Fruit fly (Drosophila melanogaster): ENCODE data around the gene CG5641.
"Not testable (repeated sequence)": the region's sequence is repeated elsewhere in the genome, so short reads cannot be mapped to it uniquely, and the experiment has no call there.

Gene CG5641

DNA sequence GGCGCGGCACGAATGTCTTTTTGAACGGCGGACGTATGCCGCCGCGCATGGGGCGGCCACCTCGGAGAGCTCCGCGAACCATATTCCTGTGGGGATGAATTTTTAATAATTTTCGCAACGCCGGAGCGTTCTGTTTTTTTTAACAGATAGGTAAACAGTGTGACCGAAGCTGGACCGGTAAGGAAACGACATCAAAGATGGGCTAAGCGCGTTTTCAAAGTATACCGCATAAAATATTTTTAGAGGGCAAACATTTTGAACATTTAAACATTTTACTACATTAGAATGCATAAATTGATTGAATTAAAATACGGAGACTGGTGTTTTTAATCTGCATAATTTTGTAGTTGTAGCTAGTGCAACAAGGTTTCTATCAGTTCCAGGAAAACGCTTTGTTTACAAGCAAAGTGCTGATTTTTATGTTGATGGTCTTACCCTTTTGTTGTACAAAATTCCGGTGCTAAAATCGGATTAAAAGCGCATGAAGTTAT, at the start of gene CG5641, which contains the start of gene CG5245:
Gene CG5641 (minus strand): TSS at position 163 of the 491 bp plus-strand sequence.
Gene CG5245 (plus strand): TSS at position 441 of the 491 bp plus-strand sequence.
- TF ChIP-seq cnc (optimal IDR thresholded peaks at IDR 0.05) (peak in 1 of 2 experiments; percentile 58), bab1 (GFP tag; optimal IDR thresholded peaks at IDR 0.05) (peak; percentile 31), toe (GFP tag; optimal IDR thresholded peaks at IDR 0.05) (no peak)

DNA sequence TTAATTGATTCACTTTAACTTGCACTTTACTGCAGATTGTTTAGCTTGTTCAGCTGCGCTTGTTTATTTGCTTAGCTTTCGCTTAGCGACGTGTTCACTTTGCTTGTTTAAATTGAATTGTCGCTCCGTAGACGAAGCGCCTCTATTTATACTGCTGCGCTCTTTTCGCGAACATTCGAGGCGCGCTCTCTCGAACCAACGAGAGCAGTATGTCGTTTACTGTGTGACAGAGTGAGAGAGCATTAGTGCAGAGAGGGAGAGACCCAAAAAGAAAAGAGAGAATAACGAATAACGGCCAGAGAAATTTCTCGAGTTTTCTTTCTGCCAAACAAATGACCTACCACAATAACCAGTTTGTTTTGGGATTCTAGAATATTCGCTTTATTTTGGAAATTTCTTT, 38.6 kb upstream of the CG5641 start, which contains the start of gene Hsp70Ba:
Gene Hsp70Ba (minus strand): TSS at position 102 of the 400 bp plus-strand sequence.
- TF ChIP-seq toe, Mnt, pad (GFP tag; optimal IDR thresholded peaks at IDR 0.05): not testable (repeated sequence)

dm6 chr3R:12465198-12465597, 36.1 kb upstream of the CG5641 start, which contains the start of gene CG5608:
CG5608 (minus strand) TSS chr3R:12465298.
- not testable (repeated sequence) for TF ChIP-seq cnc (optimal IDR thresholded peaks at IDR 0.05); ovo (GFP tag; optimal IDR thresholded peaks at IDR 0.05); kay (GFP tag; ENCODE audit: borderline replicate concordance)

DNA sequence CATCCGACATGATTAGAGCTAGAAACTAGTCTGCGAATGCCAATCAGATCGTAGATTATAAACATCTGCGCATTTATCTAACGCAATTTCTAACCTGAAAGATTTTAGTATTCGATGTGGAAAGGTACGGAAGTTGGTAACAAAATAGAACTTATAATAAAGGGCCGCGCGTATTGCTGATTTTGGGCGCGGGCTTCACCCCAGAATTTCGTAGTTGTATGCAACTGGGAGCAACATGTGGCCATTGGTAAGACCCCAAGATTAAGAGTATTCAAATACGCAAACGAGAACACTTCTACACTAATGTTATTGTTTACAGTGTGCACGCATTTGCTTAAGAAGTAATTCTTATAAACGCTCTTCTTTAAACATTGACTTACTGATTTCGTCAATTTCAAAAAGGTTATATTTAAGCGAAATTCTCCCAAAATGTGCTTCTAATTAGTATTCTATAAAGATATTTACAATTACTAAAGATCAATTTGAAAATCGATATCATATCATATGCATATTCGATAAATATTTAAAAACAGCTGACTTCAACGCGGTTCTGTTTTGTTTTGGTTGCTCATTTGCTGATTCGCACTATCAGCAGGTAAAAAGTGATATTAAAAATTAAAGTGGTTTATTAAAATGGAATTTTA, 30.9 kb upstream of the CG5641 start, which contains the start of the genes CG5961 and Polr3C:
Gene CG5961 (minus strand): TSS at position 416 of the 644 bp plus-strand sequence.
Gene Polr3C (plus strand): TSS at position 536 of the 644 bp plus-strand sequence.
- TF ChIP-seq CG5204 (GFP tag; optimal IDR thresholded peaks at IDR 0.05) (no peak), Crg-1 (GFP tag; optimal IDR thresholded peaks at IDR 0.05) (no peak), CG14711 (tag; optimal IDR thresholded peaks at IDR 0.05) (no peak), Mnt (GFP tag; optimal IDR thresholded peaks at IDR 0.05) (peak; percentile 82), toe (GFP tag; optimal IDR thresholded peaks at IDR 0.05) (no peak), tj (GFP tag; optimal IDR thresholded peaks at IDR 0.05) (peak; percentile 85), CG7045 (GFP tag; optimal IDR thresholded peaks at IDR 0.05) (no peak), kay (GFP tag; ENCODE audit: borderline replicate concordance) (no peak), pad (GFP tag; optimal IDR thresholded peaks at IDR 0.05) (no peak), CG11617 (GFP tag; optimal IDR thresholded peaks at IDR 0.05) (no peak), cic (GFP tag; optimal IDR thresholded peaks at IDR 0.05) (peak; percentile 39), bab1 (GFP tag; optimal IDR thresholded peaks at IDR 0.05) (peak; percentile 49), CG7101 (tag; optimal IDR thresholded peaks at IDR 0.05) (peak; percentile 16), CG12768 (GFP tag; optimal IDR thresholded peaks at IDR 0.05) (no peak), Clk (GFP tag; optimal IDR thresholded peaks at IDR 0.05) (no peak), CG1620 (GFP tag; optimal IDR thresholded peaks at IDR 0.05) (no peak)

DNA sequence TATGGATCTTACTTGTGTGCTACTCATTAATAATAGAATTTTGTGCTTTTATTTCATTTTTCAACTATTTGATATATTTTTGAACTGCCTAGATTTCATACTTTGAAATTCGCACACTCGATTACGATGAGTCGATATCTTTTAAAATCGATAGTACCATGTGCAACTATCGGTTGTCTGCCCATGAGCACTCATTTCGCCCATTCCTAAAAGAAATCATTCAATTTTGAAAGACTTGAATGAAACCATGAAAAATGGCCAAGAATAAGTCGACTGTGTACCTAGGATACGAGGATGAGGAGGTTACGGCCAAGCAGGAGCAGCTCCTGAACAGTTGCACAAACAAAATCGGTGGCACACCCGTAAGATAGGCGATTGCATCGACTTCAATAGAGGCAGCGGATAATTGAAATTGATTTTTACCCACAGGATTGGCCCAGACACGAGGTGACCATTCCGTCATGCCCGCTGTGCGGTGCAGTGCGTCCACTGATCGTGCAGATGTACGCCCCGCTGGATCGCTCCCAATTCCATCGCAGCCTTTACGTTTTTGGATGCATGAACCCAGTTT, 27.4 kb upstream of the CG5641 start, which contains the start of gene trus:
Gene trus (plus strand): TSS at position 204 of the 571 bp plus-strand sequence.
- TF ChIP-seq bab1 (GFP tag; optimal IDR thresholded peaks at IDR 0.05), result peak; percentile 64
- peak; percentile 10 for TF ChIP-seq CG7101 (tag; optimal IDR thresholded peaks at IDR 0.05)
- TF ChIP-seq Mnt (GFP tag; optimal IDR thresholded peaks at IDR 0.05), result peak; percentile 84
- no peak for TF ChIP-seq CG7045 (GFP tag; optimal IDR thresholded peaks at IDR 0.05)
- TF ChIP-seq CG14711 (tag; optimal IDR thresholded peaks at IDR 0.05), result no peak
- TF ChIP-seq pad (GFP tag; optimal IDR thresholded peaks at IDR 0.05), result no peak

- no peak for TF ChIP-seq cic (GFP tag; optimal IDR thresholded peaks at IDR 0.05)
- no peak for TF ChIP-seq CG7045 (GFP tag; optimal IDR thresholded peaks at IDR 0.05)
- no peak for TF ChIP-seq kay (GFP tag; ENCODE audit: borderline replicate concordance)
- no peak for TF ChIP-seq tj (GFP tag; optimal IDR thresholded peaks at IDR 0.05)
- TF ChIP-seq CG7101 (tag; optimal IDR thresholded peaks at IDR 0.05), result no peak
Observed at dm6 chr3R:12454492-12454891, 25.4 kb upstream of the CG5641 start.

DNA sequence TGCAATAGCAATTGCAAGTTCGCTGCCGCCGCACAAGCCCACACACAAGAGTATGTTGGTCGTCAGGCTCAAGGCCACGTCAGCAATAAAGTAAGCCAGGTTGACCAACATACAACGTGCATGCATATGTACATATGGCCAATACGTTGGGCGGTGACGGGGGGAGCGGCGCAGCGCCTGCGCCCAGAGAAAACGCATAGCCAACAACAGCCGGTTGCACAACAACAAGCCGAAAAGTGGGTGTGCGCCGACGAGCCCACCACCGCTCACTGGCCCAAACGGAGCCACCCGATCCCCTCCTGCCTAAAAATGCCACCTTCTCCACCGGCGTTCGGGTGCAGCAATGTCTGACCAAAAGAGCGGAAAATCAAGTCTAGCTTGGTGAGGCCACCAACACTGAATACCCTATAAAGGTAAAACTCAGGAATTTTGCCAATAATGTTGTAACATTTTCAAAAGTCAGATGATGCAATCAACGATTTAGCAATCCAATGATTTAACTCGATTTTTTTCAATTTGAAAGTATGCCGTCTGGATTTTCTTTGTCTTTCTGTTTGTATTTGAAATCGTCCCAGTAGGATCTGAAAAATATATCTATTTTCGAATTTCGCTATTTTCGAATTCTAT, 22.9 kb upstream of the CG5641 start, which contains the start of gene CG5509:
Gene CG5509 (plus strand): TSS at position 577 of the 627 bp plus-strand sequence.
- TF ChIP-seq cic (GFP tag; optimal IDR thresholded peaks at IDR 0.05), result peak; percentile 12
- no peak for TF ChIP-seq CG5204 (GFP tag; optimal IDR thresholded peaks at IDR 0.05)
- peak; percentile 66 for TF ChIP-seq tj (GFP tag; optimal IDR thresholded peaks at IDR 0.05)
- no peak for TF ChIP-seq CG11617 (GFP tag; optimal IDR thresholded peaks at IDR 0.05)

- TF ChIP-seq Mnt (GFP tag; optimal IDR thresholded peaks at IDR 0.05), result no peak
- TF ChIP-seq tj (GFP tag; optimal IDR thresholded peaks at IDR 0.05), result no peak
- TF ChIP-seq pad (GFP tag; optimal IDR thresholded peaks at IDR 0.05), result no peak
- TF ChIP-seq bab1 (GFP tag; optimal IDR thresholded peaks at IDR 0.05), result peak; percentile 60
- no peak for TF ChIP-seq CG5204 (GFP tag; optimal IDR thresholded peaks at IDR 0.05)
- peak; percentile 25 for TF ChIP-seq CG7101 (tag; optimal IDR thresholded peaks at IDR 0.05)
- TF ChIP-seq cnc (optimal IDR thresholded peaks at IDR 0.05), result no peak
- TF ChIP-seq CG33017 (tag; optimal IDR thresholded peaks at IDR 0.05), result peak; percentile 39
- no peak for TF ChIP-seq Crg-1 (GFP tag; optimal IDR thresholded peaks at IDR 0.05)
- TF ChIP-seq CG12768 (GFP tag; optimal IDR thresholded peaks at IDR 0.05), result peak; percentile 66
- no peak for TF ChIP-seq toe (GFP tag; optimal IDR thresholded peaks at IDR 0.05)
- no peak for TF ChIP-seq CG1620 (GFP tag; optimal IDR thresholded peaks at IDR 0.05)
- peak; percentile 4 for TF ChIP-seq CG11617 (GFP tag; optimal IDR thresholded peaks at IDR 0.05)
- no peak for TF ChIP-seq cic (GFP tag; optimal IDR thresholded peaks at IDR 0.05)
- no peak for TF ChIP-seq kay (GFP tag; ENCODE audit: borderline replicate concordance)
- TF ChIP-seq ovo (GFP tag; optimal IDR thresholded peaks at IDR 0.05), result no peak
- no peak for TF ChIP-seq Hr96 (GFP tag; optimal IDR thresholded peaks at IDR 0.05)
- TF ChIP-seq Clk (GFP tag; optimal IDR thresholded peaks at IDR 0.05), result no peak
- TF ChIP-seq CG7045 (GFP tag; optimal IDR thresholded peaks at IDR 0.05), result peak; percentile 45
- TF ChIP-seq CG14711 (tag; optimal IDR thresholded peaks at IDR 0.05), result peak; percentile 46
Observed at dm6 chr3R:12451376-12451775, 22.3 kb upstream of the CG5641 start.
